Worm (Caenorhabditis elegans): ENCODE data around the gene attf-3.

attf-3 gene

DNA sequence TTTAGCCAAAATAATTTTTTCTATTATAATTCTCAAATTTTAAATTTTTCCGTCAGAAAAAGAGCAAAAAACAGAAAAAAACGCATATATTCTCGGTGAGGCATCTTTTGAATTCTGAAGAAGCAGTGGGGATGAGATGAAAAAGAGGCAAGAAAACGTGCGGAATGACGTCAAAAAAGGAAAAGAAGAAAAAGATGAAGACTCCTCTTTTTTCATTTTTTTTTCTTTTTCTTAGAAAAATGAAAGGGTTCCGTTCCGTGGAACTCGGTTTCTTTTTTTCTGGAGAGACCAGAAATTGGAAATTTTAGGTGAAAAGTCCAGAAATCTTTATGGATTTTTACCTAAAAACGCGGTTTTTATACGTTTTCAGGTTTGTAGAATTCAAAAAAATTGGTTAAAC, 55.8 kb downstream of the attf-3 start:
- TF ChIP-seq aha-1 (tag) = peak; percentile 20
- TF ChIP-seq daf-12 (tag; optimal IDR thresholded peaks at IDR 0.05) = no peak
- no peak for TF ChIP-seq pha-4 (GFP tag; IDR thresholded peaks at IDR 0.05)
- no peak for TF ChIP-seq pha-4 (tag; optimal IDR thresholded peaks at IDR 0.05)
- peak; percentile 60; the same call in 1 of the 2 replicates for TF ChIP-seq ctbp-1 (GFP tag; IDR thresholded peaks at IDR 0.05)
- TF ChIP-seq hif-1 (tag; optimal IDR thresholded peaks at IDR 0.05) = peak in 1 of 2 experiments; percentile 69
- TF ChIP-seq mdl-1 (tag; optimal IDR thresholded peaks at IDR 0.05) = peak in 1 of 2 experiments; percentile 39
- TF ChIP-seq R02D3.7 (tag; optimal IDR thresholded peaks at IDR 0.05) = no peak
- TF ChIP-seq nhr-10 (tag; optimal IDR thresholded peaks at IDR 0.05) = no peak
- no peak for TF ChIP-seq madf-5 (GFP tag; IDR thresholded peaks at IDR 0.05)
- TF ChIP-seq madf-9 (GFP tag; conservative IDR thresholded peaks at IDR 0.05) = no peak
- TF ChIP-seq lin-29 (GFP tag; IDR thresholded peaks at IDR 0.05) = no peak
- peak; percentile 82 for TF ChIP-seq fkh-10 (GFP tag; optimal IDR thresholded peaks at IDR 0.05)
- peak in 1 of 2 experiments; percentile 50 for TF ChIP-seq lsy-2 (tag; optimal IDR thresholded peaks at IDR 0.05)

ce11 chrIII:29626-30025, 56.6 kb downstream of the attf-3 start:
- TF ChIP-seq mdt-29 (GFP tag; IDR thresholded peaks at IDR 0.05) (no peak), pha-4 (GFP tag; IDR thresholded peaks at IDR 0.05) (no peak), pha-4 (tag; optimal IDR thresholded peaks at IDR 0.05) (no peak), snpc-1.2 (GFP tag; IDR thresholded peaks at IDR 0.05) (no peak), duxl-1 (tag; optimal IDR thresholded peaks at IDR 0.05; ENCODE audit: poor library complexity) (no peak), Y5F2A.4 (GFP tag; optimal IDR thresholded peaks at IDR 0.05) (no peak), jun-1 (tag; optimal IDR thresholded peaks at IDR 0.05) (no peak), fos-1 (tag; optimal IDR thresholded peaks at IDR 0.05) (no peak), lsy-2 (tag; optimal IDR thresholded peaks at IDR 0.05) (no peak), ceh-20 (GFP tag; IDR thresholded peaks at IDR 0.05) (no peak), daf-16 (GFP tag; optimal IDR thresholded peaks at IDR 0.05) (no peak), daf-16 (tag; optimal IDR thresholded peaks at IDR 0.05) (no peak)

DNA sequence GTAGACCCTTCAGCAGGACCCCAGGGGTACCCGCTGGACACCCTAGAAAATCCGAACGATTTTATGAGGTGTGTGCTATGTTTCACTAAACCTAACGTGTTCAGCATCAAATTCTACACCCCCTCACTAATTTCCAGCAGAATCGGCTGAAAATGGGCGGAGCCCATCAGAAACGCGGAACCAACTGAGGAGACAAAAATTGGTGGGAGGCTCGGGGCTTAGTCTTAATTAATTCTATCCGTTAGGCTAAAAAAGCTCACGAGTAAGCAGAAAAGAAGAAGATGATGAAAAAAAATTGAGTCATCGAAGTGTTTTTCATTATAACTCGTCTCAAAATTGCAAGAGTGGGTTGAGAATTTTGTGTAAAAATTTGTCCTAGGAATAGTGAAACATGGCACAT, 57.3 kb downstream of the attf-3 start:
- TF ChIP-seq Y48G9A.11 (GFP tag; IDR thresholded peaks at IDR 0.05) (no peak), nhr-48 (tag; optimal IDR thresholded peaks at IDR 0.05) (no peak), R02D3.7 (tag; optimal IDR thresholded peaks at IDR 0.05) (no peak), zip-2 (tag; optimal IDR thresholded peaks at IDR 0.05) (no peak), nhr-28 (tag; optimal IDR thresholded peaks at IDR 0.05) (no peak), lin-29 (GFP tag; IDR thresholded peaks at IDR 0.05) (no peak)

DNA sequence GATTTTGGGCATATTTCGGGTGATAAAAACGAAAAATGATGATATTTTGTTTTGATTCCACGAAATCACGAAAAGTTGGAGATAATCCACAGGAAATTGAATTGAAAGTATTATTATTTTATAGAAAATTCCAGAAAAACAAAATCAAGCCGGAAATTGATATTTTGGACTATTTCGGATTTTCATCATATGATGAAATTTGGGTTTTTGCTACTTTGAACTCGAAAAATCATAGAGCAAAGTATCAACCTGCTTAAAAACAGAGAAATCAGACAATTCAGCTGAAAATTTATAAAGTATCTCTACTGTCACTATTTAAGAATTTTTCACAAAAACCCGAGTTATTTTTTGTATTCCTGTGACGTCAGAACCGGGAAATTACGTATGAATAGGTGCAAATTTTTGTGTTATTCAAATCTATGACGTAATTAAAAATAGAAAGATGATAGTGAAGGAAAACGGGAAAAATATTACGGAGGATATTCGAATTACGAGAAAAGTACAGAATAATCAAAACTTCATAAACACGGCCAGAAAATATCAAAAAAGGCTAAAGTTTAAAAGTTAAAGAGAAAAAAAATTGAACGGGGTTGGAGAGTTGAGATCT, 58.7 kb downstream of the attf-3 start:
- TF ChIP-seq dmd-8 (GFP tag; IDR thresholded peaks at IDR 0.05) = no peak
- no peak for TF ChIP-seq saeg-2 (GFP tag; IDR thresholded peaks at IDR 0.05)

DNA sequence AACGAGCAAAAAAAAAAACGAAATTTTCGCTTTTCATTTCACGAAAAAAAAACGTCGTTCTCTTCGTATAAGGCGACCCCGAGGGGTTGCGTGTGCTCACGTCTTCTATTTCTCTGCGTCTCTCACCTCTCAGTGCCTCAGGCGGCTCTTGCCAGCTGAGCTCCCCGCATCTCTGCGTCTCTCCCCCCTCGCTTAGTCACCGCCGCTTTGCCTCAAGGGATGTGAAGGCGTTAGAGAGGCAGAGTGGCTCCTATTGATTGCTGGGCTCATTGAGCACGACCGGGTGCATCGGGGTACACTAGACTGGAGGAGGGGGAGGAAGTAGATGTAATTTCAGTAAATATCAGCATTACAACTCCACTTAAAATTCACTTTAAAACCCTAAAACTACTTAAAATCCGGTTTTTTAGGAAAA, 60.6 kb downstream of the attf-3 start:
- TF ChIP-seq zfp-3 (GFP tag; conservative IDR thresholded peaks at IDR 0.05) (no peak), daf-16 (GFP tag; optimal IDR thresholded peaks at IDR 0.05) (no peak), daf-16 (tag; optimal IDR thresholded peaks at IDR 0.05) (no peak), egl-43 (GFP tag; IDR thresholded peaks at IDR 0.05) (peak; percentile 84), zip-11 (GFP tag; IDR thresholded peaks at IDR 0.05) (no peak), nhr-6 (tag; optimal IDR thresholded peaks at IDR 0.05) (no peak), arid-1 (GFP tag; conservative IDR thresholded peaks at IDR 0.05) (peak; percentile 65; the same call in 1 of the 2 replicates), F44E2.7 (GFP tag; IDR thresholded peaks at IDR 0.05) (no peak), rbr-2 (tag; optimal IDR thresholded peaks at IDR 0.05) (peak; percentile 85), zag-1 (tag; optimal IDR thresholded peaks at IDR 0.05) (peak; percentile 32), nhr-111 (GFP tag; optimal IDR thresholded peaks at IDR 0.05) (no peak), unc-62 (GFP tag; optimal IDR thresholded peaks at IDR 0.05 in 1 of 2) (peak in 1 of 2 experiments; percentile 61), unc-62 (tag; optimal IDR thresholded peaks at IDR 0.05) (no peak), tag-97 (GFP tag; IDR thresholded peaks at IDR 0.05) (0 out of 2 replicates have a peak, but pooled peaks have one; percentile 12), zip-2 (tag; optimal IDR thresholded peaks at IDR 0.05) (no peak), snpc-4 (tag; optimal IDR thresholded peaks at IDR 0.05) (no peak), duxl-1 (tag; optimal IDR thresholded peaks at IDR 0.05; ENCODE audit: poor library complexity) (no peak), fkh-10 (GFP tag; optimal IDR thresholded peaks at IDR 0.05) (peak; percentile 82), egl-27 (tag; optimal IDR thresholded peaks at IDR 0.05) (no peak), daf-12 (tag; optimal IDR thresholded peaks at IDR 0.05) (no peak), spr-3 (GFP tag; optimal IDR thresholded peaks at IDR 0.05) (peak; percentile 1), zfp-2 (tag; optimal IDR thresholded peaks at IDR 0.05) (no peak)

Data from whole organism, L4 larva.